Worm (Caenorhabditis elegans) whole organism, L3 larva: ENCODE data around the gene K12H6.10.

ENCODE experiments used
- ceh-16 ChIP-seq: sonication (generic microtip); optimal IDR thresholded peaks from 2 replicates; lab custom pipeline; 2017; ENCODE audit warnings: missing biosample characterization, missing genetic modification characterization
- ceh-82 ChIP-seq: fragments of 150-350 bp; optimal IDR thresholded peaks from 2 replicates; lab custom pipeline; 2014; ENCODE audit warnings: missing biosample characterization, missing genetic modification characterization
- egl-27 ChIP-seq: sonication (generic microtip); optimal IDR thresholded peaks from 4 replicates; lab custom pipeline; 2017; ENCODE audit warnings: missing biosample characterization, missing genetic modification reagents, missing genetic modification characterization
- elt-3 ChIP-seq, 3 experiments: fragments of 150-350 bp in 1 of 3; sonication (generic microtip) in 2 of 3; optimal IDR thresholded peaks; 2 replicates in 2 of 3; 4 replicates in 1 of 3; lab custom pipeline; 2014 to 2017; ENCODE audit warnings: missing biosample characterization in 3 of 3, missing genetic modification characterization in 3 of 3
- fkh-10 ChIP-seq: sonication (generic microtip); optimal IDR thresholded peaks from 2 replicates; lab custom pipeline; 2017; ENCODE audit warnings: missing biosample characterization, missing genetic modification reagents, missing genetic modification characterization
- fos-1 ChIP-seq: fragments of 150-350 bp; optimal IDR thresholded peaks from 2 replicates; lab custom pipeline; 2014; ENCODE audit warnings: missing biosample characterization, missing genetic modification characterization
- lin-39 ChIP-seq: fragments of 150-350 bp; optimal IDR thresholded peaks from 2 replicates; lab custom pipeline; 2018; ENCODE audit warnings: missing biosample characterization, missing genetic modification reagents, missing genetic modification characterization
- mdl-1 ChIP-seq: fragments of 150-350 bp; optimal IDR thresholded peaks from 2 replicates; lab custom pipeline; 2014; ENCODE audit warnings: missing biosample characterization, missing genetic modification characterization
- nfya-1 ChIP-seq: sonication (generic microtip); optimal IDR thresholded peaks from 2 replicates; lab custom pipeline; 2017; ENCODE audit warnings: missing genetic modification characterization, mild to moderate bottlenecking, missing compliant biosample characterization, antibody characterized with exemption, moderate library complexity; ENCODE audit not compliant: insufficient read depth
- nhr-11 ChIP-seq: fragments of 150-350 bp; optimal IDR thresholded peaks from 2 replicates; lab custom pipeline; 2014; ENCODE audit warnings: missing biosample characterization, missing genetic modification characterization
- pha-4 ChIP-seq: fragments of 150-350 bp; optimal IDR thresholded peaks from 2 replicates; lab custom pipeline; 2014; ENCODE audit warnings: missing biosample characterization, missing genetic modification reagents, missing genetic modification characterization
- zag-1 ChIP-seq: fragments of 150-350 bp; optimal IDR thresholded peaks from 2 replicates; lab custom pipeline; 2014; ENCODE audit warnings: missing biosample characterization, missing genetic modification characterization

DNA sequence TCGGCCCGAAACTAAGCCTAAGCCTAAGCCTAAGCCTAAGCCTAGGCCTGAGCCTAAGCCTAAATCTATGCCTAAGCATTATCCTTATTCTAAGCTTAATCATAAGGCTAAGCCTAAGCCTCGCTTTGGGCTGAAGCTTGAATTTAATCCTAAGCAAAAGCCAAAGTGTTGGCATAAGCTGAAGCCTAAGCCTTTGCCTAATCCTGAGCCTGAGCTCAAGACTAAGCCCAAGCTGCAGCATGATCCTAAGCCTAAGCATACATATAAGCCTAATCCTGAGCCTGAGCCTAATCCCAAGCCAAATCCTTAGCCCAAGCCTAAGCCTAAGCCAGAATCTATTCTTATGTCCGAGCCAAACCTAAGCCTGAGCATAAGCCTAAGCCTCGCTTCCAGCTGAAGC is 23.9 kb downstream of the K12H6.10 start:
- TF ChIP-seq mdl-1 (no peak), ceh-16 (tag; lab: Kevin White, UChicago) (no peak), egl-27 (no peak), nhr-11 (tag; lab: Kevin White, UChicago) (no peak), nfya-1 (tag; lab: Kevin White, UChicago) (no peak), fos-1 (tag; lab: Kevin White, UChicago) (no peak), lin-39 (no peak), fkh-10 (GFP tag; lab: Kevin White, UChicago) (no peak), elt-3 (tag; optimal IDR thresholded peaks at IDR 0.05; lab: Kevin White, UChicago) (no peak), pha-4 (tag; lab: Kevin White, UChicago) (no peak), ceh-82 (no peak), zag-1 (tag; lab: Kevin White, UChicago) (no peak)
